Worm (Caenorhabditis elegans) whole organism, L3 larva: ENCODE measurements around the gene C27B7.7.

ENCODE experiments used
- ceh-82 ChIP-seq: fragments of 150-350 bp; optimal IDR thresholded peaks from 2 replicates; lab custom pipeline; 2014; ENCODE audit warnings: missing biosample characterization, missing genetic modification characterization
- egl-5 ChIP-seq: fragments of 150-350 bp; optimal IDR thresholded peaks from 2 replicates; lab custom pipeline; 2017; ENCODE audit warnings: missing biosample characterization, missing genetic modification reagents, missing genetic modification characterization, inconsistent platforms
- jun-1 ChIP-seq: fragments of 150-350 bp; optimal IDR thresholded peaks from 2 replicates; lab custom pipeline; 2014; ENCODE audit warnings: missing biosample characterization, missing genetic modification reagents, missing genetic modification characterization
- mdl-1 ChIP-seq: fragments of 150-350 bp; optimal IDR thresholded peaks from 2 replicates; lab custom pipeline; 2014; ENCODE audit warnings: missing biosample characterization, missing genetic modification characterization
- nhr-237 ChIP-seq: fragments of 150-350 bp; optimal IDR thresholded peaks from 2 replicates; lab custom pipeline; 2014; ENCODE audit warnings: missing biosample characterization, missing genetic modification characterization
- tbx-2 ChIP-seq: sonication (generic microtip); optimal IDR thresholded peaks from 2 replicates; lab custom pipeline; 2016; ENCODE audit warnings: mild to moderate bottlenecking, missing genetic modification characterization, missing compliant biosample characterization
- ztf-11 ChIP-seq: fragments of 150-350 bp; optimal IDR thresholded peaks from 2 replicates; lab custom pipeline; 2014; ENCODE audit warnings: missing biosample characterization, missing genetic modification characterization

DNA sequence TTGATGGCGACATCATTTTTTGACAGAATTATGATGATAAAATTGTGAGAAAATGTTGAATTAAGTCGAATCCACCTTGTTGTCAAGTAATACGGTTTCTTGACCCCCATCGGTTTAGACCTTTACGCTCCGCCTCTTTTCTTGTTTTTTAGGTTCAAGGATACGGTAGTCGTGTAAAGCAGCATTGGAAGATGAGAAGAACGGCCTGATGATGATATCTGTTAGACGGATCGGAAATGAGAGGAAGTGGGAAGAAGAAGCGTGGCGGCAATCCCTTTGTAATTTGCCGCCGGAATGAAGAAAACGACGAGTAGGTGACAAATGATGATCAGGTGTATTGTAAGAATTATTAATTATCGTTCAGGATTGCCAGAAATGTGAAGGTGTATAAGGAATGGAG is 27.0 kb upstream of the C27B7.7 start, which contains the start of gene npax-4:
- TF ChIP-seq ceh-82 (tag; lab: Kevin White, UChicago) (no peak), jun-1 (tag; lab: Kevin White, UChicago) (no peak), nhr-237 (tag; lab: Kevin White, UChicago) (no peak), egl-5 (tag; lab: Kevin White, UChicago) (no peak), mdl-1 (no peak), ztf-11 (tag; lab: Kevin White, UChicago) (no peak), tbx-2 (no peak)
